Fruit fly (Drosophila melanogaster): Measurements from ENCODE around the gene Or71a.
A peak's percentile ranks its signal among the peaks of the same experiment; 100 is the strongest.

The Or71a gene

dm6 chr3L:15098659-15099512 lies 20.6 kb upstream of the Or71a start (continued):
- no peak for TF ChIP-seq Side (GFP tag; optimal IDR thresholded peaks at IDR 0.05)
- peak; percentile 62 for TF ChIP-seq pros (GFP tag; optimal IDR thresholded peaks at IDR 0.05)
- peak; percentile 82 for TF ChIP-seq bcd (GFP tag; optimal IDR thresholded peaks at IDR 0.05)
- TF ChIP-seq CG8924 (tag; optimal IDR thresholded peaks at IDR 0.05) = peak; percentile 96
- peak; percentile 69 for TF ChIP-seq al (GFP tag; IDR thresholded peaks at IDR 0.05)
- TF ChIP-seq CG6175 (GFP tag; IDR thresholded peaks at IDR 0.05) = 0 out of 3 replicates have a peak, but pooled peaks have one; percentile 13
- no peak for TF ChIP-seq h (optimal IDR thresholded peaks at IDR 0.05)
- peak; percentile 93 for TF ChIP-seq E2f1 (GFP tag; IDR thresholded peaks at IDR 0.05)
- TF ChIP-seq Xbp1 (GFP tag; optimal IDR thresholded peaks at IDR 0.05) = peak; percentile 66
- peak; percentile 40 for TF ChIP-seq CG2120 (GFP tag; optimal IDR thresholded peaks at IDR 0.05)
- peak; percentile 69 for TF ChIP-seq ara (GFP tag; IDR thresholded peaks at IDR 0.05)
- TF ChIP-seq CG7271 (tag; optimal IDR thresholded peaks at IDR 0.05) = peak; percentile 93
- no peak for TF ChIP-seq gro (GFP tag; optimal IDR thresholded peaks at IDR 0.05)
- TF ChIP-seq prd (optimal IDR thresholded peaks at IDR 0.05) = no peak
- peak; percentile 80 for TF ChIP-seq prd (GFP tag; IDR thresholded peaks at IDR 0.05)
- TF ChIP-seq fd3F (GFP tag; optimal IDR thresholded peaks at IDR 0.05) = peak; percentile 54
- peak; percentile 87 for TF ChIP-seq CG7839 (tag; optimal IDR thresholded peaks at IDR 0.05)
- TF ChIP-seq z (GFP tag; IDR thresholded peaks at IDR 0.05) = no peak
- TF ChIP-seq CG18619 (GFP tag; optimal IDR thresholded peaks at IDR 0.05) = peak; percentile 61
- TF ChIP-seq ranshi (GFP tag; IDR thresholded peaks at IDR 0.05) = peak; percentile 89; the same call in 1 of the 2 replicates
- TF ChIP-seq Pdp1 (GFP tag; optimal IDR thresholded peaks at IDR 0.05) = no peak
- TF ChIP-seq vfl (GFP tag; optimal IDR thresholded peaks at IDR 0.05) = no peak
- peak; percentile 37 for TF ChIP-seq CG4404 (GFP tag; IDR thresholded peaks at IDR 0.05)
- peak; percentile 6 for TF ChIP-seq CG30431 (GFP tag; optimal IDR thresholded peaks at IDR 0.05)
- peak; percentile 91 for TF ChIP-seq zf30C (GFP tag; optimal IDR thresholded peaks at IDR 0.05)
- peak; percentile 88 for TF ChIP-seq Dek (tag; optimal IDR thresholded peaks at IDR 0.05)

dm6 chr3L:15097878-15098520 lies 19.8 kb upstream of the Or71a start, which contains the start of gene Ctps:
Gene Ctps (plus strand): TSS chr3L:15097914.
- TF ChIP-seq Ets65A (GFP tag) (peak; percentile 82), CG13624 (GFP tag; optimal IDR thresholded peaks at IDR 0.05) (peak; percentile 24), phol (tag; optimal IDR thresholded peaks at IDR 0.05) (peak; percentile 2), schlank (tag; optimal IDR thresholded peaks at IDR 0.05) (no peak), HHEX (GFP tag; optimal IDR thresholded peaks at IDR 0.05) (peak; percentile 4), vvl (GFP tag; IDR thresholded peaks at IDR 0.05) (0 out of 2 replicates have a peak, but pooled peaks have one; percentile 40), gro (GFP tag; optimal IDR thresholded peaks at IDR 0.05) (peak; percentile 35), CG17912 (GFP tag; optimal IDR thresholded peaks at IDR 0.05) (peak; percentile 19), CTCF (GFP tag; optimal IDR thresholded peaks at IDR 0.05) (peak; percentile 44), CG11085 (GFP tag; IDR thresholded peaks at IDR 0.05) (no peak), CG13296 (GFP tag; optimal IDR thresholded peaks at IDR 0.05) (peak; percentile 35), Sox100B (GFP tag; optimal IDR thresholded peaks at IDR 0.05) (peak; percentile 10), CG6175 (GFP tag; IDR thresholded peaks at IDR 0.05) (no peak), CG7786 (GFP tag; optimal IDR thresholded peaks at IDR 0.05) (peak; percentile 29), caup (GFP tag; optimal IDR thresholded peaks at IDR 0.05; ENCODE audit: severe bottlenecking) (peak; percentile 5), Med (GFP tag) (peak; percentile 91), dm (GFP tag; optimal IDR thresholded peaks at IDR 0.05) (peak; percentile 76), cad (GFP tag; optimal IDR thresholded peaks at IDR 0.05) (no peak), eyg (GFP tag; optimal IDR thresholded peaks at IDR 0.05) (no peak), CG4617 (GFP tag; optimal IDR thresholded peaks at IDR 0.05; ENCODE audit: borderline replicate concordance) (peak; percentile 38), sens (GFP tag) (peak; percentile 67), lab (GFP tag; optimal IDR thresholded peaks at IDR 0.05) (peak; percentile 24), CG11398 (GFP tag; optimal IDR thresholded peaks at IDR 0.05) (no peak), CG15514 (GFP tag; optimal IDR thresholded peaks at IDR 0.05) (peak; percentile 64), shn (GFP tag; optimal IDR thresholded peaks at IDR 0.05) (peak; percentile 23), NfI (GFP tag; optimal IDR thresholded peaks at IDR 0.05) (peak; percentile 45)
